Worm (Caenorhabditis elegans): ENCODE results near the gene B0457.2.

Gene B0457.2

ce11 chrII:8960414-8960813, 34.1 kb upstream of the B0457.2 start, which contains the start of gene cal-2:
Gene cal-2, plus strand, starts transcription at chrII:8960714.
- no peak for TF ChIP-seq tra-4 (tag; optimal IDR thresholded peaks at IDR 0.05)
- no peak for TF ChIP-seq hnd-1 (tag; optimal IDR thresholded peaks at IDR 0.05)
- no peak for TF ChIP-seq sea-1 (GFP tag; conservative IDR thresholded peaks at IDR 0.05)
- TF ChIP-seq B0310.2 (tag; optimal IDR thresholded peaks at IDR 0.05), result no peak
- no peak for TF ChIP-seq pes-1 (GFP tag; IDR thresholded peaks at IDR 0.05)
- no peak for TF ChIP-seq ceh-36 (tag; optimal IDR thresholded peaks at IDR 0.05)
- TF ChIP-seq aly-1 (tag; optimal IDR thresholded peaks at IDR 0.05), result no peak
- TF ChIP-seq ets-7 (tag; optimal IDR thresholded peaks at IDR 0.05), result no peak

DNA sequence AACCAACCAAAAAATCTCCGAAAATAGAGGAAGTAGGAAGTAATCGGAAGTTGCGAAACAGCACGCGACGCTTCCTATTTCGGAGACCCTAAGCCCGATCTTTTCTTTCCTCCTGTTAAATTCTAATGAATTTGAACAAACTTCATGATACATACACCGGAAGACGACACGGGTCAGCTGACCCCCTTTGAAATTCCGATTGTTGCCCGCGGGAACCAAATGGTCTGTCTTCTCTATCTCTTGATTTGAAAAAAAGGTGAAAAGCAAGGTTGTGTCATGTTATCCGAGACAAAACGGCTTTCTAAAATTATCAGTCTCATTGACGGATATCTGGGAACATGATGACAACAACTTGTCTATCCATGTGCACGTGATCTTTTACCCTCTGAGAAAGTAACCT, 32.7 kb upstream of the B0457.2 start:
- TF ChIP-seq tbx-37 (GFP tag; conservative IDR thresholded peaks at IDR 0.05) (no peak), sea-1 (GFP tag; conservative IDR thresholded peaks at IDR 0.05) (no peak)

ce11 chrII:8956896-8957295, 30.5 kb upstream of the B0457.2 start:
- TF ChIP-seq aly-1 (tag; optimal IDR thresholded peaks at IDR 0.05) (no peak), ceh-36 (tag; optimal IDR thresholded peaks at IDR 0.05) (no peak), pes-1 (GFP tag; IDR thresholded peaks at IDR 0.05) (no peak), scrt-1 (GFP tag; IDR thresholded peaks at IDR 0.05) (no peak), tbx-37 (GFP tag; conservative IDR thresholded peaks at IDR 0.05) (no peak), flt-1 (GFP tag; IDR thresholded peaks at IDR 0.05) (no peak), B0310.2 (tag; optimal IDR thresholded peaks at IDR 0.05) (no peak), ets-7 (tag; optimal IDR thresholded peaks at IDR 0.05) (no peak), ceh-13 (GFP tag; optimal IDR thresholded peaks at IDR 0.05) (no peak), tra-4 (tag; optimal IDR thresholded peaks at IDR 0.05) (no peak), F13C5.2 (tag; optimal IDR thresholded peaks at IDR 0.05) (no peak), tbx-11 (GFP tag; IDR thresholded peaks at IDR 0.05) (no peak), hnd-1 (tag; optimal IDR thresholded peaks at IDR 0.05) (no peak), hmbx-1 (tag; optimal IDR thresholded peaks at IDR 0.05) (no peak), ama-1 (optimal IDR thresholded peaks at IDR 0.05) (no peak), sea-1 (GFP tag; conservative IDR thresholded peaks at IDR 0.05) (no peak), hmg-4 (GFP tag; optimal IDR thresholded peaks at IDR 0.05) (no peak)

DNA sequence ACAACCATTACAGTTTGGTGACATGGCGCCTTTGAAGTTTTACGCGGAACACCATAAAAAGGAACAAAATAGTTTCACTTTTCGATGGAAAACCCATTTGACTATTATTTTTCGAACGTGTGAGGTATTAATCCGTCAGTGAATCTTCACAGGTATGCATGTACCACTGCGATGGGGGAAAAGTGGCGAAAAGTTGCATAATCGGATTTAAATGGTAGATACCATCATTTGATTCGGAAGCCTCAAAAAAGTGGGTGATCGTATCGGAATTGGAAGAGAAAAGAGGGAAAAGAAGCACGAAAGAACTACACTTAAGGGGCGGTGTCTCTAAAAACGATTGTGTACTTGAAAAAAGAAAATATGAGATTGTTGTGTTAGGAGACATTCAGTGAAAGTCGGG, 27.4 kb upstream of the B0457.2 start:
- TF ChIP-seq tra-4 (tag; optimal IDR thresholded peaks at IDR 0.05) (no peak), tbx-11 (GFP tag; IDR thresholded peaks at IDR 0.05) (no peak), hnd-1 (tag; optimal IDR thresholded peaks at IDR 0.05) (no peak), ceh-36 (tag; optimal IDR thresholded peaks at IDR 0.05) (no peak), hmbx-1 (tag; optimal IDR thresholded peaks at IDR 0.05) (no peak), ama-1 (optimal IDR thresholded peaks at IDR 0.05) (no peak), sea-1 (GFP tag; conservative IDR thresholded peaks at IDR 0.05) (no peak), F13C5.2 (tag; optimal IDR thresholded peaks at IDR 0.05) (no peak), aly-1 (tag; optimal IDR thresholded peaks at IDR 0.05) (no peak), B0310.2 (tag; optimal IDR thresholded peaks at IDR 0.05) (no peak), pes-1 (GFP tag; IDR thresholded peaks at IDR 0.05) (no peak), tbx-37 (GFP tag; conservative IDR thresholded peaks at IDR 0.05) (no peak), flt-1 (GFP tag; IDR thresholded peaks at IDR 0.05) (no peak), ceh-13 (GFP tag; optimal IDR thresholded peaks at IDR 0.05) (no peak), scrt-1 (GFP tag; IDR thresholded peaks at IDR 0.05) (no peak), ets-7 (tag; optimal IDR thresholded peaks at IDR 0.05) (no peak), hmg-4 (GFP tag; optimal IDR thresholded peaks at IDR 0.05) (no peak)

ce11 chrII:8951270-8951669, 24.9 kb upstream of the B0457.2 start:
- TF ChIP-seq tra-4 (tag; optimal IDR thresholded peaks at IDR 0.05), result no peak

- TF ChIP-seq flt-1 (GFP tag; IDR thresholded peaks at IDR 0.05) (no peak), tra-4 (tag; optimal IDR thresholded peaks at IDR 0.05) (no peak), ceh-13 (GFP tag; optimal IDR thresholded peaks at IDR 0.05) (no peak), aly-1 (tag; optimal IDR thresholded peaks at IDR 0.05) (no peak), hmbx-1 (tag; optimal IDR thresholded peaks at IDR 0.05) (no peak), scrt-1 (GFP tag; IDR thresholded peaks at IDR 0.05) (no peak), hnd-1 (tag; optimal IDR thresholded peaks at IDR 0.05) (no peak), ama-1 (optimal IDR thresholded peaks at IDR 0.05) (no peak), pes-1 (GFP tag; IDR thresholded peaks at IDR 0.05) (no peak), ets-7 (tag; optimal IDR thresholded peaks at IDR 0.05) (no peak), tbx-37 (GFP tag; conservative IDR thresholded peaks at IDR 0.05) (no peak), hmg-4 (GFP tag; optimal IDR thresholded peaks at IDR 0.05) (no peak), B0310.2 (tag; optimal IDR thresholded peaks at IDR 0.05) (no peak), F13C5.2 (tag; optimal IDR thresholded peaks at IDR 0.05) (no peak), ceh-36 (tag; optimal IDR thresholded peaks at IDR 0.05) (no peak), tbx-11 (GFP tag; IDR thresholded peaks at IDR 0.05) (no peak), sea-1 (GFP tag; conservative IDR thresholded peaks at IDR 0.05) (no peak)
These were observed 22.3 kb upstream of the B0457.2 start for ce11 chrII:8948640-8949039.

ce11 chrII:8947391-8947790, 21.0 kb upstream of the B0457.2 start, which contains the start of gene cutl-15:
Gene cutl-15, minus strand, starts transcription at chrII:8947688.
- TF ChIP-seq sea-1 (GFP tag; conservative IDR thresholded peaks at IDR 0.05), result no peak
- no peak for TF ChIP-seq ama-1 (optimal IDR thresholded peaks at IDR 0.05)
- TF ChIP-seq ets-7 (tag; optimal IDR thresholded peaks at IDR 0.05), result no peak
- TF ChIP-seq ceh-13 (GFP tag; optimal IDR thresholded peaks at IDR 0.05), result no peak
- no peak for TF ChIP-seq F13C5.2 (tag; optimal IDR thresholded peaks at IDR 0.05)
- TF ChIP-seq hmg-4 (GFP tag; optimal IDR thresholded peaks at IDR 0.05), result no peak
- TF ChIP-seq tbx-11 (GFP tag; IDR thresholded peaks at IDR 0.05), result no peak
- TF ChIP-seq tbx-37 (GFP tag; conservative IDR thresholded peaks at IDR 0.05), result no peak
- no peak for TF ChIP-seq B0310.2 (tag; optimal IDR thresholded peaks at IDR 0.05)
- no peak for TF ChIP-seq pes-1 (GFP tag; IDR thresholded peaks at IDR 0.05)
- TF ChIP-seq scrt-1 (GFP tag; IDR thresholded peaks at IDR 0.05), result no peak
- TF ChIP-seq aly-1 (tag; optimal IDR thresholded peaks at IDR 0.05), result no peak
- TF ChIP-seq hnd-1 (tag; optimal IDR thresholded peaks at IDR 0.05), result no peak
- TF ChIP-seq ceh-36 (tag; optimal IDR thresholded peaks at IDR 0.05), result no peak
- TF ChIP-seq tra-4 (tag; optimal IDR thresholded peaks at IDR 0.05), result no peak

ce11 chrII:8945167-8945566, 18.8 kb upstream of the B0457.2 start:
- TF ChIP-seq ceh-13 (GFP tag; optimal IDR thresholded peaks at IDR 0.05) (no peak), B0310.2 (tag; optimal IDR thresholded peaks at IDR 0.05) (no peak), flt-1 (GFP tag; IDR thresholded peaks at IDR 0.05) (no peak)

Data from whole organism, early embryonic.